Fruit fly (Drosophila melanogaster) whole organism, embryonic: ENCODE results near the gene CG1142.

Source experiments
- Ada2b ChIP-seq: fragments of 200-800 bp; sonication (Bioruptor generic); IDR thresholded peaks from 2 replicates; pipeline ENCODE4 v1.3.6; 2022; ENCODE audit warnings: missing biosample characterization, missing genetic modification characterization
- Bteb2 ChIP-seq: fragments of 200-800 bp; sonication (Bioruptor generic); optimal IDR thresholded peaks from 2 replicates; lab custom pipeline; 2016; ENCODE audit warnings: missing biosample characterization, missing genetic modification characterization
- C15 ChIP-seq: fragments of 200-800 bp; sonication (Bioruptor generic); IDR thresholded peaks from 3 replicates; pipeline ENCODE4 v1.3.6; 2022; ENCODE audit warnings: missing biosample characterization, missing genetic modification characterization
- CG10959 ChIP-seq: fragments of 200-800 bp; sonication (Bioruptor generic); IDR thresholded peaks from 2 replicates; pipeline ENCODE4 v1.3.6; 2022; ENCODE audit warnings: missing biosample characterization, missing genetic modification characterization
- CG10979 ChIP-seq: fragments of 200-800 bp; sonication (Bioruptor generic); optimal IDR thresholded peaks from 2 replicates; lab custom pipeline; 2018; ENCODE audit warnings: missing biosample characterization, mild to moderate bottlenecking, missing genetic modification characterization, moderate library complexity
- CG11398 ChIP-seq: fragments of 200-800 bp; sonication (Bioruptor generic); optimal IDR thresholded peaks from 2 replicates; lab custom pipeline; 2016; ENCODE audit warnings: missing biosample characterization, missing genetic modification characterization
- CG12299 ChIP-seq: fragments of 200-800 bp; sonication (Bioruptor generic); optimal IDR thresholded peaks from 2 replicates; lab custom pipeline; 2018; ENCODE audit warnings: missing biosample characterization, mild to moderate bottlenecking, missing genetic modification characterization
- CG12769 ChIP-seq: fragments of 200-800 bp; sonication (Bioruptor generic); optimal IDR thresholded peaks from 2 replicates; lab custom pipeline; 2019; ENCODE audit warnings: missing biosample characterization, mild to moderate bottlenecking, missing genetic modification characterization, moderate library complexity
- CG14014 ChIP-seq: fragments of 200-800 bp; sonication (Bioruptor generic); IDR thresholded peaks from 2 replicates; pipeline ENCODE4 v1.3.6; 2022; ENCODE audit warnings: missing biosample characterization, missing genetic modification characterization
- CG14050 ChIP-seq: fragments of 200-800 bp; sonication (Bioruptor generic); IDR thresholded peaks from 3 replicates; pipeline ENCODE4 v1.3.6; 2022; ENCODE audit warnings: missing biosample characterization, missing genetic modification characterization
- CG1603 ChIP-seq: fragments of 200-800 bp; sonication (Bioruptor generic); optimal IDR thresholded peaks from 2 replicates; lab custom pipeline; 2019; ENCODE audit warnings: missing biosample characterization, mild to moderate bottlenecking, missing genetic modification characterization, moderate library complexity
- CG17359 ChIP-seq: fragments of 200-800 bp; sonication (Bioruptor generic); optimal IDR thresholded peaks from 3 replicates; lab custom pipeline; 2018; ENCODE audit warnings: missing biosample characterization, mild to moderate bottlenecking, missing genetic modification characterization, moderate library complexity
- CG30020 ChIP-seq: fragments of 200-800 bp; optimal IDR thresholded peaks from 2 replicates; lab custom pipeline; 2019; ENCODE audit warnings: missing biosample characterization, mild to moderate bottlenecking, missing genetic modification characterization, moderate library complexity
- CG4820 ChIP-seq: fragments of 200-800 bp; sonication (Bioruptor generic); optimal IDR thresholded peaks from 3 replicates; lab custom pipeline; 2016; ENCODE audit warnings: missing biosample characterization, missing genetic modification characterization
- CG7271 ChIP-seq: fragments of 200-800 bp; sonication (Bioruptor generic); optimal IDR thresholded peaks from 2 replicates; lab custom pipeline; 2018; ENCODE audit warnings: missing biosample characterization, mild to moderate bottlenecking, missing genetic modification characterization, moderate library complexity
- CG7745 ChIP-seq: fragments of 200-800 bp; sonication (Bioruptor generic); optimal IDR thresholded peaks from 2 replicates; lab custom pipeline; 2018; ENCODE audit warnings: missing biosample characterization, mild to moderate bottlenecking, missing genetic modification characterization, moderate library complexity
- CG9609 ChIP-seq: fragments of 200-800 bp; sonication (Bioruptor generic); optimal IDR thresholded peaks from 3 replicates; lab custom pipeline; 2016; ENCODE audit warnings: missing biosample characterization, missing genetic modification characterization
- Camta ChIP-seq: fragments of 200-800 bp; sonication (Bioruptor generic); optimal IDR thresholded peaks from 2 replicates; lab custom pipeline; 2016; ENCODE audit warnings: missing biosample characterization, missing genetic modification characterization
- Dip3 ChIP-seq: fragments of 200-800 bp; sonication (Bioruptor generic); optimal IDR thresholded peaks from 3 replicates; lab custom pipeline; 2016; ENCODE audit warnings: missing biosample characterization, missing genetic modification characterization
- Ets97D ChIP-seq: fragments of 200-800 bp; sonication (Bioruptor generic); optimal IDR thresholded peaks from 3 replicates; lab custom pipeline; 2016; ENCODE audit warnings: missing biosample characterization, missing genetic modification characterization
- Hmx ChIP-seq: fragments of 200-800 bp; sonication (Bioruptor generic); optimal IDR thresholded peaks from 2 replicates; lab custom pipeline; 2016; ENCODE audit warnings: missing biosample characterization, missing genetic modification characterization
- MESR4 ChIP-seq: fragments of 200-800 bp; sonication (Bioruptor generic); optimal IDR thresholded peaks from 2 replicates; lab custom pipeline; 2018; ENCODE audit warnings: missing biosample characterization, mild to moderate bottlenecking, missing genetic modification characterization, moderate library complexity
- MTF-1 ChIP-seq: fragments of 200-800 bp; sonication (Bioruptor generic); optimal IDR thresholded peaks from 2 replicates; lab custom pipeline; 2018; ENCODE audit warnings: missing biosample characterization, mild to moderate bottlenecking, missing genetic modification characterization, borderline replicate concordance
- NC2β ChIP-seq: fragments of 200-800 bp; sonication (Bioruptor generic); optimal IDR thresholded peaks from 2 replicates; lab custom pipeline; 2016; ENCODE audit warnings: missing biosample characterization, missing genetic modification characterization
- Nf-YA ChIP-seq: fragments of 200-800 bp; sonication (Bioruptor generic); IDR thresholded peaks from 2 replicates; pipeline ENCODE4 v1.3.6; 2022; ENCODE audit warnings: missing biosample characterization, missing genetic modification characterization
- PHDP ChIP-seq: fragments of 200-800 bp; sonication (Bioruptor generic); optimal IDR thresholded peaks from 3 replicates; lab custom pipeline; 2018; ENCODE audit warnings: missing biosample characterization, mild to moderate bottlenecking, missing genetic modification characterization, moderate library complexity
- Poxn ChIP-seq: fragments of 200-800 bp; sonication (Bioruptor generic); IDR thresholded peaks from 2 replicates; pipeline ENCODE4 v1.3.6; 2022; ENCODE audit warnings: missing biosample characterization, missing genetic modification characterization
- Sry-δ ChIP-seq: fragments of 200-800 bp; sonication (Bioruptor generic); optimal IDR thresholded peaks from 2 replicates; lab custom pipeline; 2016; ENCODE audit warnings: missing biosample characterization, missing genetic modification characterization
- YL-1 ChIP-seq: fragments of 200-800 bp; sonication (Bioruptor generic); optimal IDR thresholded peaks from 3 replicates; lab custom pipeline; 2017; ENCODE audit warnings: missing biosample characterization, mild to moderate bottlenecking, missing genetic modification characterization
- aop ChIP-seq: fragments of 200-800 bp; sonication (Bioruptor generic); IDR thresholded peaks from 2 replicates; pipeline ENCODE4 v1.3.6; 2022; ENCODE audit warnings: missing biosample characterization, missing genetic modification characterization
- cas ChIP-seq: fragments of 200-800 bp; sonication (Bioruptor generic); IDR thresholded peaks from 2 replicates; pipeline ENCODE4 v1.3.6; 2022; ENCODE audit warnings: missing biosample characterization, missing genetic modification characterization
- corto ChIP-seq: fragments of 200-800 bp; sonication (Bioruptor generic); optimal IDR thresholded peaks from 2 replicates; lab custom pipeline; 2016; ENCODE audit warnings: missing biosample characterization, mild to moderate bottlenecking, missing genetic modification characterization, moderate library complexity
- danr ChIP-seq: fragments of 200-800 bp; sonication (Bioruptor generic); IDR thresholded peaks from 2 replicates; pipeline ENCODE4 v1.3.6; 2022; ENCODE audit warnings: missing biosample characterization, missing genetic modification characterization
- gfzf ChIP-seq: fragments of 200-800 bp; sonication (Bioruptor generic); optimal IDR thresholded peaks from 2 replicates; lab custom pipeline; 2016; ENCODE audit warnings: missing biosample characterization, mild to moderate bottlenecking, missing genetic modification characterization, moderate library complexity
- grn ChIP-seq: fragments of 200-800 bp; sonication (Bioruptor generic); optimal IDR thresholded peaks from 3 replicates; lab custom pipeline; 2017; ENCODE audit warnings: missing biosample characterization, missing genetic modification characterization
- gro ChIP-seq: fragments of 200-800 bp; sonication (Bioruptor generic); optimal IDR thresholded peaks from 2 replicates; lab custom pipeline; 2016; ENCODE audit warnings: missing biosample characterization, missing genetic modification characterization
- jigr1 ChIP-seq: fragments of 200-800 bp; sonication (Bioruptor generic); IDR thresholded peaks from 3 replicates; pipeline ENCODE4 v1.3.6; 2022; ENCODE audit warnings: missing biosample characterization, missing genetic modification characterization
- knrl ChIP-seq: fragments of 200-800 bp; sonication (Bioruptor generic); IDR thresholded peaks from 3 replicates; pipeline ENCODE4 v1.3.6; 2022; ENCODE audit warnings: missing biosample characterization, missing genetic modification characterization; ENCODE audit not compliant: partially characterized antibody
- lab ChIP-seq: fragments of 200-800 bp; sonication (Bioruptor generic); optimal IDR thresholded peaks from 3 replicates; lab custom pipeline; 2017; ENCODE audit warnings: missing biosample characterization, missing genetic modification characterization, mild to moderate bottlenecking, moderate library complexity, missing genetic modification reagents
- mam ChIP-seq: fragments of 200-800 bp; sonication (Bioruptor generic); optimal IDR thresholded peaks from 3 replicates; lab custom pipeline; 2016; ENCODE audit warnings: missing biosample characterization, missing genetic modification characterization
- nerfin-1 ChIP-seq: fragments of 200-800 bp; sonication (Bioruptor generic); optimal IDR thresholded peaks from 3 replicates; lab custom pipeline; 2019; ENCODE audit warnings: missing biosample characterization, mild to moderate bottlenecking, missing genetic modification characterization, moderate library complexity
- nerfin-2 ChIP-seq: fragments of 200-800 bp; sonication (Bioruptor generic); IDR thresholded peaks from 2 replicates; pipeline ENCODE4 v1.3.6; 2022; ENCODE audit warnings: missing biosample characterization, missing genetic modification characterization; ENCODE audit not compliant: partially characterized antibody
- pho ChIP-seq: fragments of 200-800 bp; sonication (Bioruptor generic); optimal IDR thresholded peaks from 2 replicates; lab custom pipeline; 2016; ENCODE audit warnings: missing biosample characterization, missing genetic modification characterization
- sisA ChIP-seq: fragments of 200-800 bp; sonication (Bioruptor generic); IDR thresholded peaks from 2 replicates; pipeline ENCODE4 v1.3.6; 2022; ENCODE audit warnings: missing biosample characterization, missing genetic modification characterization
- tgo ChIP-seq: fragments of 200-800 bp; sonication (Bioruptor generic); IDR thresholded peaks from 3 replicates; pipeline ENCODE4 v1.3.6; 2022; ENCODE audit warnings: missing biosample characterization, missing genetic modification characterization
- tio ChIP-seq: fragments of 200-800 bp; sonication (Bioruptor generic); optimal IDR thresholded peaks from 2 replicates; lab custom pipeline; 2017; ENCODE audit warnings: missing biosample characterization, missing genetic modification characterization, inconsistent platforms
- trem ChIP-seq: fragments of 200-800 bp; optimal IDR thresholded peaks from 3 replicates; lab custom pipeline; 2019; ENCODE audit warnings: missing biosample characterization, mild to moderate bottlenecking, missing genetic modification characterization, moderate library complexity
- unpg ChIP-seq: fragments of 200-800 bp; sonication (Bioruptor generic); optimal IDR thresholded peaks from 3 replicates; lab custom pipeline; 2018; ENCODE audit warnings: missing biosample characterization, mild to moderate bottlenecking, missing genetic modification characterization, moderate library complexity
- vnd ChIP-seq: fragments of 200-800 bp; sonication (Bioruptor generic); IDR thresholded peaks from 3 replicates; pipeline ENCODE4 v1.3.6; 2022; ENCODE audit warnings: missing biosample characterization, missing genetic modification characterization; ENCODE audit not compliant: partially characterized antibody
- yki ChIP-seq: fragments of >200 bp; optimal IDR thresholded peaks from 3 replicates; lab custom pipeline; 2018

The CG1142 gene

DNA sequence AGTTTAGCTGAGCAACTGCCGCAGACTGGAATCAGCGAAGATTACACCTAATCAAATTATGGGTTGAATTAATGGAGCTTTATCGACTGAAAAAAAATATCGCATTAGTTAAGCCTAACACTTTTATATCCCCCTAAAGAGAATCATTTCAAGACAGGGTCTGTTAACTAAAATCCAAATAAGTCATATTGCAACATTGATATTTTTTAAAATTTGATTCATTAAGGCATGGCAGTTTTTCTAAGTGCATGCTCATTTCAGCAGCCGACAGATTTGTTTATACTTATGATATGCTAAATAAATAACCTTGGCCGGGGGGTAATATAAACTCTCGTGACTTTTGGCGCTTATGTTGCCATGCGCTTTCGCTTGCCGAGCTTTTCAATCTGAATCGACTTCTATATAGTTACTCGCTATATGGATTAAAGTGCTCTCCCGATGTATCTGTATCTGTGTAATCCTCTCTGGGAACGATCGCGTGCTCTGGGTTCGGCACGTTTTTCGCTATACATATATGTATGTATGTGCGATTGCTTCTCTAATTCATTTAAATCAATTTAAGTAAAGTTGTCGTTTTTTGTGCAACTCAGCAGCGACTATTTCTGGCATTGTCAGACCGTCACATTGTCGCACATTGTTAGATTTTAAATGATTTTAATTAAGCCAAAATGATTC is 32.9 kb upstream of the CG1142 start (continued):
- peak; percentile 56 for TF ChIP-seq Sry-δ (GFP tag; lab: Kevin White, UChicago)
- peak; percentile 94 for TF ChIP-seq Bteb2 (GFP tag; lab: Kevin White, UChicago)
- peak; percentile 91 for TF ChIP-seq CG14014 (GFP tag; lab: Robert Waterston, UW)
- peak; percentile 83 for TF ChIP-seq CG9609 (GFP tag; lab: Kevin White, UChicago)
- TF ChIP-seq NC2β = peak; percentile 34
- peak; percentile 23 for TF ChIP-seq grn (GFP tag; lab: Kevin White, UChicago)
- no peak for TF ChIP-seq corto
- TF ChIP-seq CG30020 = no peak
- TF ChIP-seq CG17359 = peak; percentile 57
- TF ChIP-seq cas = peak; percentile 76
- TF ChIP-seq C15 (GFP tag; lab: Robert Waterston, UW) = peak; percentile 77
- TF ChIP-seq knrl (GFP tag; lab: Robert Waterston, UW) = no peak
- peak; percentile 81 for TF ChIP-seq Poxn (GFP tag; lab: Robert Waterston, UW)
- TF ChIP-seq jigr1 = no peak
- peak; percentile 91 for TF ChIP-seq pho
- TF ChIP-seq Dip3 (GFP tag; lab: Kevin White, UChicago) = peak; percentile 93
- no peak for TF ChIP-seq vnd (GFP tag; lab: Robert Waterston, UW)
- TF ChIP-seq CG12769 = peak; percentile 97
- peak; percentile 51 for TF ChIP-seq CG12299 (tag; lab: Kevin White, UChicago)
- TF ChIP-seq nerfin-1 (tag; lab: Kevin White, UChicago) = no peak
- no peak for TF ChIP-seq MESR4 (GFP tag; lab: Kevin White, UChicago)
- no peak for TF ChIP-seq aop (GFP tag; lab: Robert Waterston, UW)
- no peak for TF ChIP-seq CG10959 (GFP tag; lab: Robert Waterston, UW)
- peak; percentile 12 for TF ChIP-seq MTF-1 (GFP tag; lab: Kevin White, UChicago)
- peak; percentile 45 for TF ChIP-seq Ets97D (GFP tag; lab: Kevin White, UChicago)
- no peak for TF ChIP-seq Nf-YA
- TF ChIP-seq gfzf = no peak
- TF ChIP-seq tgo (GFP tag; lab: Robert Waterston, UW) = peak; percentile 80
- TF ChIP-seq CG1603 = peak; percentile 62
- TF ChIP-seq YL-1 (GFP tag; lab: Kevin White, UChicago) = no peak
- TF ChIP-seq mam = peak; percentile 93
- TF ChIP-seq lab (GFP tag; lab: Kevin White, UChicago) = peak; percentile 95
- no peak for TF ChIP-seq CG10979 (tag; lab: Kevin White, UChicago)
- no peak for TF ChIP-seq CG7271 (tag; lab: Kevin White, UChicago)
- 0 out of 2 replicates have a peak, but pooled peaks have one; percentile 45 for TF ChIP-seq danr (GFP tag; lab: Robert Waterston, UW)
- peak; percentile 96 for TF ChIP-seq gro
- TF ChIP-seq unpg = peak; percentile 84
- peak; percentile 73 for TF ChIP-seq CG11398 (GFP tag; lab: Kevin White, UChicago)
- TF ChIP-seq CG14050 (GFP tag; lab: Robert Waterston, UW) = peak; percentile 55; the same call in 2 of the 3 replicates
- no peak for TF ChIP-seq CG7745 (tag; lab: Kevin White, UChicago)
- peak; percentile 89 for TF ChIP-seq PHDP
- TF ChIP-seq tio (GFP tag; lab: Kevin White, UChicago) = peak; percentile 85
- TF ChIP-seq sisA (GFP tag; lab: Robert Waterston, UW) = peak; percentile 49
- TF ChIP-seq nerfin-2 = no peak
- TF ChIP-seq yki = no peak
- TF ChIP-seq Hmx (GFP tag; lab: Kevin White, UChicago) = peak; percentile 74
- TF ChIP-seq Ada2b (GFP tag; lab: Robert Waterston, UW) = peak; percentile 82
- peak; percentile 29 for TF ChIP-seq CG4820 (GFP tag; lab: Kevin White, UChicago)
- TF ChIP-seq trem (tag; lab: Kevin White, UChicago) = no peak
- peak; percentile 67 for TF ChIP-seq Camta
